Fruit fly (Drosophila melanogaster): Measurements from ENCODE around the gene sky.
A peak's percentile ranks its signal among the peaks of the same experiment; 100 is the strongest.

sky gene

DNA sequence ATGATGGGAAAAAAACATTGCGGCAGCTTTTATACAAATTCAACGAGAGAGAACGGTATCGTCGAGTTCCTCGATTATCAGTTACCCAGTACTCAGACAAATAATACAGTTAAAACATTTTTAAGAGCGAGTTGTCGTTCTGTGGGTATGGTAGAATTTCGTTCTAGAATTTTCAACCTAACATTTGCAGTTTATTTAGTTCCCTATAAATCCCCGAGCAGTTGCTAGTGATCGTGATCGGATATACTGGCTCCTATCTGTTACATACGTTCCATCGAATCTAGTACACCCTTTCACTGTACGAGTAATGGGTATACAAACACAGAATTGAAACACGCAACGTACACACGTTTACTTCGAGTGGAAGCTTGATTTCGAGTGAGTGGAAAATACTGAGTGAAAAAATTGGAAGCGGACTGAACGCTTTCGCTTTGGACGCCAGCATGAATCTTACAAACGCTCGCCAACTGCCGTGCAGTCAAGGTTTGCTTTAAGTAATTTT, 53.9 kb downstream of the sky start, which contains the start of gene CG9338:
CG9338 (plus strand) TSS at position 452 of the 502 bp plus-strand sequence.
- no peak for TF ChIP-seq Vsx2 (GFP tag; optimal IDR thresholded peaks at IDR 0.05; ENCODE audit: partially characterized antibody)
- peak; percentile 94 for TF ChIP-seq HLH106 (tag; optimal IDR thresholded peaks at IDR 0.05)
- TF ChIP-seq dl (GFP tag; optimal IDR thresholded peaks at IDR 0.05; ENCODE audit: insufficient read depth in 1 of 2, partially characterized antibody in 2 of 2), result no peak
- peak; percentile 88 for TF ChIP-seq br (GFP tag; optimal IDR thresholded peaks at IDR 0.05)
- TF ChIP-seq CrebA (GFP tag; optimal IDR thresholded peaks at IDR 0.05; ENCODE audit: borderline replicate concordance), result peak; percentile 47
- peak; percentile 90 for TF ChIP-seq dmrt93B (GFP tag; optimal IDR thresholded peaks at IDR 0.05)
- peak; percentile 72 for TF ChIP-seq sv (GFP tag; optimal IDR thresholded peaks at IDR 0.05)
- TF ChIP-seq jim (GFP tag; optimal IDR thresholded peaks at IDR 0.05), result no peak
- peak; percentile 61 for TF ChIP-seq tai (GFP tag; optimal IDR thresholded peaks at IDR 0.05)
- TF ChIP-seq Hr83 (GFP tag; optimal IDR thresholded peaks at IDR 0.05; ENCODE audit: poor library complexity, severe bottlenecking), result no peak
- peak; percentile 76 for TF ChIP-seq Sp1 (GFP tag; optimal IDR thresholded peaks at IDR 0.05)
- TF ChIP-seq CG9705 (GFP tag; optimal IDR thresholded peaks at IDR 0.05), result peak; percentile 89
- TF ChIP-seq Mio (GFP tag; optimal IDR thresholded peaks at IDR 0.05), result no peak
- no peak for TF ChIP-seq sage (GFP tag; optimal IDR thresholded peaks at IDR 0.05)
- peak in 1 of 2 experiments; percentile 87 for TF ChIP-seq foxo (GFP tag; optimal IDR thresholded peaks at IDR 0.05)
- no peak for TF ChIP-seq Dfd (GFP tag; optimal IDR thresholded peaks at IDR 0.05)
- TF ChIP-seq h (GFP tag; optimal IDR thresholded peaks at IDR 0.05), result peak; percentile 90
- TF ChIP-seq GATAd (GFP tag; optimal IDR thresholded peaks at IDR 0.05), result no peak
- TF ChIP-seq rgr (GFP tag; optimal IDR thresholded peaks at IDR 0.05), result peak; percentile 86
- no peak for TF ChIP-seq usp (GFP tag; optimal IDR thresholded peaks at IDR 0.05)
- peak; percentile 95 for TF ChIP-seq woc (GFP tag; optimal IDR thresholded peaks at IDR 0.05)
- TF ChIP-seq fru (GFP tag; optimal IDR thresholded peaks at IDR 0.05), result peak; percentile 88
- TF ChIP-seq ey (GFP tag; optimal IDR thresholded peaks at IDR 0.05), result peak; percentile 83
- TF ChIP-seq lola (GFP tag; optimal IDR thresholded peaks at IDR 0.05), result no peak
- peak; percentile 88 for TF ChIP-seq pan (optimal IDR thresholded peaks at IDR 0.05)
- no peak for TF ChIP-seq brk (GFP tag; optimal IDR thresholded peaks at IDR 0.05)
- TF ChIP-seq dsf (GFP tag; optimal IDR thresholded peaks at IDR 0.05; ENCODE audit: borderline replicate concordance), result no peak
- peak; percentile 87 for TF ChIP-seq OdsH (GFP tag; optimal IDR thresholded peaks at IDR 0.05)
- TF ChIP-seq Dif (GFP tag; optimal IDR thresholded peaks at IDR 0.05; ENCODE audit: partially characterized antibody), result no peak
- TF ChIP-seq N (GFP tag; optimal IDR thresholded peaks at IDR 0.05), result no peak
- TF ChIP-seq Jra (GFP tag; optimal IDR thresholded peaks at IDR 0.05), result peak; percentile 45
- TF ChIP-seq Rel (GFP tag; optimal IDR thresholded peaks at IDR 0.05), result no peak
- peak; percentile 66 for TF ChIP-seq Rel (tag; optimal IDR thresholded peaks at IDR 0.05)
- peak; percentile 68 for TF ChIP-seq psq (GFP tag; optimal IDR thresholded peaks at IDR 0.05)
- no peak for TF ChIP-seq Abd-B (GFP tag; optimal IDR thresholded peaks at IDR 0.05)
- TF ChIP-seq CG32264 (GFP tag; optimal IDR thresholded peaks at IDR 0.05), result peak; percentile 36
- TF ChIP-seq Myc (optimal IDR thresholded peaks at IDR 0.05), result no peak
- TF ChIP-seq Hnf4 (GFP tag; optimal IDR thresholded peaks at IDR 0.05), result peak; percentile 37
- no peak for TF ChIP-seq Hr78 (GFP tag; optimal IDR thresholded peaks at IDR 0.05)

DNA sequence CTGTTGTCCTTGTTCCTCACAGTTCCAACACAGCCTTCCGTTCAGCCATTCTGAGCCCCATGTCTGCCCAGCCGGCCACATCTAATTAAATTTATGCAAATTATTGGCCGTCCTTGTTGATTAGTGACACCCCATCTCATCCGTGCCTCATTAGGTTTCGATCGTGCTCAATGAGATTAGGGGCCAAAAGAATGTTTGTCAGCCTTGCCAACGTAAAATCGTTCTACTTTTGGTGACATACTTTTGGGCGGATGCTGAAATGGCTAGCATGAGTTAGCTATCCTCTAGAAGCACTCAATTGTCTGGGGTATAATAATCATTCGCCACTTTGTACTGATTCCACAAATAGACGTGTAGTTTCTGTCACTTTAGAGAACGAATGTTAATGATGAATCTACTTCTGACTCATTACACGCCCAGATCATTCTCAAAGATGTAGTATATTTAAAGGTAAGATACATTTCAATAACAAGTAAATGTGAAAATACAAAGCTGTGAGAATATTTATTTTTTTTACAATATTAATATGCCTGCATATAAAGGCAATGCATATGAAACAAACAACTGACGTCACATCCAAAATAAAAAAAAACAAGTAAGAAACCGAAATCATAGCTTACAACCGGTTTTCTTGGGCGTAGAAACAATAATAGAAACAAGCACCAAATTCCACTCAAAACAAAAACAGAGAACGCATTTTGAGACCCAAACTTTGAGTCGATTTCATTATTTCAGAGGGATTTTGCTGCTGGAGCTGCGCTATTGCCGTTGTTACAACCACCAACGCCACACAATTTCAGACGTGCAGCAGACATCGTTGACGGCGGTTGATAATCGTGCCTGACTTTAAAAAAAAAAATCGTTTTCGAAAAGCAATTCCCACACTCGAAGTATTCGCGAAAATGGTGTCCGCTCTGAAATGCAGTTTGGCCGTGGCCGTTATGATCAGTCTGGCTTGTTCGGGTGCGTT, 60.1 kb downstream of the sky start, which contains the start of gene bero:
bero (plus strand) TSS at position 325 of the 970 bp plus-strand sequence.
- TF ChIP-seq Dif (GFP tag; optimal IDR thresholded peaks at IDR 0.05; ENCODE audit: partially characterized antibody) (no peak), OdsH (GFP tag; optimal IDR thresholded peaks at IDR 0.05) (no peak), HLH106 (tag; optimal IDR thresholded peaks at IDR 0.05) (no peak), sv (GFP tag; optimal IDR thresholded peaks at IDR 0.05) (no peak), brk (GFP tag; optimal IDR thresholded peaks at IDR 0.05) (no peak), jim (GFP tag; optimal IDR thresholded peaks at IDR 0.05) (no peak), lola (GFP tag; optimal IDR thresholded peaks at IDR 0.05) (no peak), N (GFP tag; optimal IDR thresholded peaks at IDR 0.05) (no peak)
